Fruit fly (Drosophila melanogaster): ENCODE measurements around the gene CG3942.

The CG3942 gene

dm6 chr3R:12219497-12219896 is 34.5 kb upstream of the CG3942 start, which contains the start of gene Cog1 (continued):
- TF ChIP-seq CG16863 (GFP tag; optimal IDR thresholded peaks at IDR 0.05) (no peak), Scr (GFP tag; IDR thresholded peaks at IDR 0.05; ENCODE audit: partially characterized antibody) (peak; percentile 78), CG30431 (GFP tag; optimal IDR thresholded peaks at IDR 0.05) (no peak), CG2116 (GFP tag; optimal IDR thresholded peaks at IDR 0.05) (peak; percentile 83), YL-1 (GFP tag; optimal IDR thresholded peaks at IDR 0.05) (peak; percentile 39), nau (GFP tag; optimal IDR thresholded peaks at IDR 0.05) (no peak), pzg (GFP tag; optimal IDR thresholded peaks at IDR 0.05) (peak; percentile 42), Nf-YC (tag; optimal IDR thresholded peaks at IDR 0.05) (no peak), BEAF-32 (GFP tag; optimal IDR thresholded peaks at IDR 0.05) (peak; percentile 72), cg (GFP tag; optimal IDR thresholded peaks at IDR 0.05) (no peak), Dll (GFP tag; IDR thresholded peaks at IDR 0.05; ENCODE audit: partially characterized antibody) (peak; percentile 84), Dref (GFP tag; IDR thresholded peaks at IDR 0.05) (peak; percentile 74), CG11085 (GFP tag; IDR thresholded peaks at IDR 0.05) (no peak), Sox100B (GFP tag; optimal IDR thresholded peaks at IDR 0.05) (no peak), bbx (GFP tag; IDR thresholded peaks at IDR 0.05; ENCODE audit: partially characterized antibody) (peak; percentile 73), knrl (GFP tag; IDR thresholded peaks at IDR 0.05; ENCODE audit: partially characterized antibody) (peak; percentile 55; the same call in 2 of the 3 replicates), MESR4 (GFP tag; optimal IDR thresholded peaks at IDR 0.05) (peak; percentile 67), stwl (tag; optimal IDR thresholded peaks at IDR 0.05) (peak; percentile 63), CG2129 (GFP tag; IDR thresholded peaks at IDR 0.05; ENCODE audit: partially characterized antibody) (peak; percentile 59), crp (GFP tag; optimal IDR thresholded peaks at IDR 0.05) (peak in 1 of 2 experiments; percentile 77), gt (GFP tag; IDR thresholded peaks at IDR 0.05) (no peak), bab2 (GFP tag; optimal IDR thresholded peaks at IDR 0.05) (no peak), vnd (GFP tag; IDR thresholded peaks at IDR 0.05; ENCODE audit: partially characterized antibody) (peak; percentile 53), Abd-B (GFP tag; optimal IDR thresholded peaks at IDR 0.05) (no peak), tna (GFP tag; IDR thresholded peaks at IDR 0.05; ENCODE audit: partially characterized antibody) (peak; percentile 59), unc-4 (GFP tag; IDR thresholded peaks at IDR 0.05; ENCODE audit: partially characterized antibody) (peak; percentile 80), lbe (GFP tag; optimal IDR thresholded peaks at IDR 0.05) (no peak), D (optimal IDR thresholded peaks at IDR 0.05) (no peak), D (GFP tag; optimal IDR thresholded peaks at IDR 0.05) (no peak), Bgb (GFP tag; IDR thresholded peaks at IDR 0.05; ENCODE audit: partially characterized antibody) (peak; percentile 70), CG16813 (GFP tag; IDR thresholded peaks at IDR 0.05; ENCODE audit: partially characterized antibody) (peak; percentile 64; the same call in 2 of the 3 replicates), trem (tag; optimal IDR thresholded peaks at IDR 0.05) (peak; percentile 2), her (GFP tag; optimal IDR thresholded peaks at IDR 0.05) (no peak), CG7963 (GFP tag; IDR thresholded peaks at IDR 0.05; ENCODE audit: partially characterized antibody) (peak; percentile 39; the same call in 2 of the 3 replicates), tgo (GFP tag; IDR thresholded peaks at IDR 0.05) (no peak), CG13287 (GFP tag; IDR thresholded peaks at IDR 0.05; ENCODE audit: partially characterized antibody) (peak; percentile 89), zen2 (GFP tag; IDR thresholded peaks at IDR 0.05; ENCODE audit: partially characterized antibody) (peak; percentile 75), CG34224 (GFP tag; IDR thresholded peaks at IDR 0.05; ENCODE audit: partially characterized antibody) (peak; percentile 79), Opbp (GFP tag; IDR thresholded peaks at IDR 0.05; ENCODE audit: partially characterized antibody) (peak; percentile 73; the same call in 2 of the 3 replicates), inv (GFP tag; IDR thresholded peaks at IDR 0.05; ENCODE audit: partially characterized antibody) (peak; percentile 39), dpn (GFP tag; optimal IDR thresholded peaks at IDR 0.05) (no peak), chinmo (GFP tag; IDR thresholded peaks at IDR 0.05; ENCODE audit: partially characterized antibody) (0 out of 4 replicates have a peak, but pooled peaks have one; percentile 37), CG6791 (GFP tag; IDR thresholded peaks at IDR 0.05; ENCODE audit: partially characterized antibody) (peak; percentile 71), amos (GFP tag; IDR thresholded peaks at IDR 0.05; ENCODE audit: partially characterized antibody) (peak; percentile 72), H15 (GFP tag; IDR thresholded peaks at IDR 0.05) (no peak)

Measured in whole organism, embryonic.